2 worm cellular contexts compared by ENCODE assay signal in the genomic region with DNA sequence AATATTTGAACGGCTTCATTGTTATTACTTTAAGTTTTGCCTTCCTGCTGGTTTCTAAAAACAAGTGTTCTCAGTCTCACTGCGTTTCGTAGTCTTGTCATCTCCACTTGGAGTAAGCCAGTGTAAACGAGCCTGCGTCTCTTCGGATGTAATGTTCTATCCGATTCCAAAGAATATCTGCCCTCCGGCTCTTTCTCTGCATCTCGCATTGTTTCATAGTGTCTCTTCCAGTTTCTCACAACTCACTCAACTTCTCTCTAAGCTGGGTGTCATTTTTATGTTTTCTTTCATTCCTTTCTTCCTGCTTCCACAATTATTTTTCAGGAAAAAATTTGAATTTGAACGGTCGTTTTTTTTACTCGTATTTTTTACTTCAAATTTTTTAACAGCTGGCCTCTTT.
TF ChIP-seq lines count a peak whose summit lies in the region.

No protein-coding gene starts in this region.

TF ChIP-seq in whole organism, L1 larva, 84 proteins besides CTCF, POLR2A, EP300 and RAD21 (continued from another document):
- TF ChIP-seq snu-23 (GFP tag; optimal IDR thresholded peaks at IDR 0.05; lab: Kevin White, UChicago) (peak; percentile 27), fkh-8 (tag; optimal IDR thresholded peaks at IDR 0.05; lab: Kevin White, UChicago) (peak; percentile 35)
TF ChIP-seq in whole organism, L1 larva: peak in this region for 14.

TF ChIP-seq in whole organism, L2 larva, 48 proteins besides CTCF, POLR2A, EP300 and RAD21 (continued from another document):
- TF ChIP-seq nhr-11 (tag; optimal IDR thresholded peaks at IDR 0.05; lab: Kevin White, UChicago) (no peak), lsy-2 (tag; optimal IDR thresholded peaks at IDR 0.05; lab: Kevin White, UChicago) (no peak), snpc-4 (tag; optimal IDR thresholded peaks at IDR 0.05; lab: Kevin White, UChicago) (no peak), egl-27 (tag; optimal IDR thresholded peaks at IDR 0.05; lab: Kevin White, UChicago) (no peak), sma-9 (GFP tag; optimal IDR thresholded peaks at IDR 0.05; lab: Kevin White, UChicago) (peak; percentile 33), sma-9 (tag; optimal IDR thresholded peaks at IDR 0.05; lab: Kevin White, UChicago) (no peak), ztf-1 (GFP tag; conservative IDR thresholded peaks at IDR 0.05; lab: Robert Waterston, UW) (no peak), mab-5 (tag; optimal IDR thresholded peaks at IDR 0.05; lab: Kevin White, UChicago) (no peak), dmd-4 (tag; optimal IDR thresholded peaks at IDR 0.05; lab: Kevin White, UChicago) (no peak), gmeb-1 (tag; optimal IDR thresholded peaks at IDR 0.05; lab: Kevin White, UChicago) (no peak), nhr-6 (tag; optimal IDR thresholded peaks at IDR 0.05; lab: Kevin White, UChicago) (no peak)
TF ChIP-seq in whole organism, L2 larva: peak in this region for 4.
